Worm (Caenorhabditis elegans) whole organism, late embryonic: ENCODE measurements around the gene npr-30.

Source experiments
- K02D7.2 ChIP-seq: sonication (generic microtip); optimal IDR thresholded peaks from 2 replicates; lab custom pipeline; 2017; ENCODE audit warnings: mild to moderate bottlenecking, missing genetic modification characterization, missing compliant biosample characterization
- K09A11.1 ChIP-seq: sonication (generic microtip); optimal IDR thresholded peaks from 2 replicates; lab custom pipeline; 2017; ENCODE audit warnings: antibody characterized with exemption, mild to moderate bottlenecking, missing genetic modification characterization, missing compliant biosample characterization; ENCODE audit not compliant: insufficient read depth
- T23F11.4 ChIP-seq: fragments of 200-800 bp; sonication (Bioruptor generic); optimal IDR thresholded peaks from 2 replicates; lab custom pipeline; 2018; ENCODE audit warnings: mild to moderate bottlenecking, missing genetic modification characterization, missing compliant biosample characterization
- ahr-1 ChIP-seq: sonication (generic microtip); optimal IDR thresholded peaks from 2 replicates; lab custom pipeline; 2016; ENCODE audit warnings: missing genetic modification characterization, missing compliant biosample characterization
- ama-1 ChIP-seq: fragments of 150-350 bp; optimal IDR thresholded peaks from 2 replicates; lab custom pipeline; 2014
- ceh-14 ChIP-seq: sonication (generic microtip); optimal IDR thresholded peaks from 2 replicates; lab custom pipeline; 2016; ENCODE audit warnings: missing genotype, missing genetic modification characterization, missing compliant biosample characterization
- ceh-18 ChIP-seq: sonication (generic microtip); optimal IDR thresholded peaks from 2 replicates; lab custom pipeline; 2016; ENCODE audit warnings: missing genetic modification characterization, missing compliant biosample characterization
- ceh-19 ChIP-seq: fragments of 200-800 bp; sonication (Bioruptor generic); optimal IDR thresholded peaks from 2 replicates; lab custom pipeline; 2018; ENCODE audit warnings: mild to moderate bottlenecking, missing genetic modification characterization, missing compliant biosample characterization
- ceh-24 ChIP-seq: sonication (generic microtip); optimal IDR thresholded peaks from 2 replicates; lab custom pipeline; 2016; ENCODE audit warnings: mild to moderate bottlenecking, missing genetic modification characterization, missing compliant biosample characterization
- ceh-30 ChIP-seq: fragments of 150-350 bp; optimal IDR thresholded peaks from 2 replicates; lab custom pipeline; 2014; ENCODE audit warnings: missing biosample characterization, missing genetic modification characterization
- ceh-31 ChIP-seq: sonication (generic microtip); optimal IDR thresholded peaks from 2 replicates; lab custom pipeline; 2016; ENCODE audit warnings: missing genetic modification characterization, missing compliant biosample characterization
- ceh-34 ChIP-seq: sonication (generic microtip); optimal IDR thresholded peaks from 2 replicates; lab custom pipeline; 2016; ENCODE audit warnings: mild to moderate bottlenecking, missing genetic modification characterization, missing compliant biosample characterization
- ceh-45 ChIP-seq: fragments of 200-800 bp; sonication (Bioruptor generic); IDR thresholded peaks from 2 replicates; pipeline ENCODE4 v1.3.6; 2022; ENCODE audit warnings: missing genetic modification reagents, missing genetic modification characterization, missing compliant biosample characterization
- ceh-48 ChIP-seq: sonication (generic microtip); optimal IDR thresholded peaks from 2 replicates; lab custom pipeline; 2016; ENCODE audit warnings: missing genetic modification characterization, inconsistent platforms, missing compliant biosample characterization
- ceh-6 ChIP-seq: fragments of 200-800 bp; sonication (Bioruptor generic); optimal IDR thresholded peaks from 2 replicates; lab custom pipeline; 2018; ENCODE audit warnings: mild to moderate bottlenecking, missing genetic modification characterization, missing compliant biosample characterization
- che-1 ChIP-seq: sonication (generic microtip); optimal IDR thresholded peaks from 2 replicates; lab custom pipeline; 2016; ENCODE audit warnings: mild to moderate bottlenecking, missing genetic modification characterization, missing compliant biosample characterization
- elt-2 ChIP-seq: sonication (generic microtip); optimal IDR thresholded peaks from 2 replicates; lab custom pipeline; 2016; ENCODE audit warnings: missing genetic modification reagents, missing genetic modification characterization, missing compliant biosample characterization
- elt-4 ChIP-seq: sonication (generic microtip); optimal IDR thresholded peaks from 2 replicates; lab custom pipeline; 2016; ENCODE audit warnings: missing genetic modification characterization, missing compliant biosample characterization
- ets-4 ChIP-seq: sonication (generic microtip); optimal IDR thresholded peaks from 2 replicates; lab custom pipeline; 2016; ENCODE audit warnings: missing genetic modification characterization, missing compliant biosample characterization
- eyg-1 ChIP-seq: sonication (generic microtip); optimal IDR thresholded peaks from 2 replicates; lab custom pipeline; 2016; ENCODE audit warnings: missing genotype, missing genetic modification characterization, missing compliant biosample characterization
- fax-1 ChIP-seq: sonication (generic microtip); optimal IDR thresholded peaks from 2 replicates; lab custom pipeline; 2016; ENCODE audit warnings: missing genotype, missing genetic modification characterization, missing compliant biosample characterization
- fkh-6 ChIP-seq: sonication (generic microtip); optimal IDR thresholded peaks from 2 replicates; lab custom pipeline; 2016; ENCODE audit warnings: missing genetic modification characterization, missing compliant biosample characterization
- hlh-15 ChIP-seq: sonication (generic microtip); optimal IDR thresholded peaks from 2 replicates; lab custom pipeline; 2016; ENCODE audit warnings: missing genetic modification characterization, missing compliant biosample characterization
- hlh-30 ChIP-seq: sonication (generic microtip); optimal IDR thresholded peaks from 2 replicates; lab custom pipeline; 2017; ENCODE audit warnings: antibody characterized with exemption, missing genetic modification characterization, missing compliant biosample characterization; ENCODE audit not compliant: insufficient read depth
- hlh-6 ChIP-seq: sonication (generic microtip); optimal IDR thresholded peaks from 2 replicates; lab custom pipeline; 2016; ENCODE audit warnings: missing genotype, missing genetic modification characterization, missing compliant biosample characterization
- hlh-8 ChIP-seq: sonication (generic microtip); optimal IDR thresholded peaks from 2 replicates; lab custom pipeline; 2016; ENCODE audit warnings: missing genotype, missing genetic modification characterization, missing compliant biosample characterization
- lin-11 ChIP-seq: fragments of 200-800 bp; sonication (Bioruptor generic); optimal IDR thresholded peaks from 2 replicates; lab custom pipeline; 2018; ENCODE audit warnings: mild to moderate bottlenecking, missing genetic modification characterization, missing compliant biosample characterization
- madf-2 ChIP-seq: sonication (generic microtip); optimal IDR thresholded peaks from 2 replicates; lab custom pipeline; 2017; ENCODE audit warnings: missing genetic modification characterization, missing compliant biosample characterization
- mec-3 ChIP-seq: sonication (generic microtip); optimal IDR thresholded peaks from 2 replicates; lab custom pipeline; 2016; ENCODE audit warnings: borderline replicate concordance, missing genetic modification characterization, missing compliant biosample characterization
- nfya-1 ChIP-seq: sonication (generic microtip); optimal IDR thresholded peaks from 2 replicates; lab custom pipeline; 2017; ENCODE audit warnings: missing genetic modification characterization, mild to moderate bottlenecking, missing compliant biosample characterization, antibody characterized with exemption, moderate library complexity
- nhr-11 ChIP-seq: fragments of 150-350 bp; optimal IDR thresholded peaks from 2 replicates; lab custom pipeline; 2014; ENCODE audit warnings: missing biosample characterization, missing genetic modification characterization
- nhr-232 ChIP-seq: sonication (generic microtip); optimal IDR thresholded peaks from 2 replicates; lab custom pipeline; 2016; ENCODE audit warnings: missing genetic modification characterization, missing compliant biosample characterization
- odd-2 ChIP-seq: sonication (generic microtip); optimal IDR thresholded peaks from 2 replicates; lab custom pipeline; 2017; ENCODE audit warnings: antibody characterized with exemption, mild to moderate bottlenecking, missing genetic modification characterization, missing compliant biosample characterization
- pat-9 ChIP-seq: fragments of 200-800 bp; sonication (Bioruptor generic); optimal IDR thresholded peaks from 2 replicates; lab custom pipeline; 2018; ENCODE audit warnings: mild to moderate bottlenecking, missing genetic modification characterization, moderate library complexity, missing compliant biosample characterization
- pax-1 ChIP-seq: fragments of 150-350 bp; optimal IDR thresholded peaks from 2 replicates; lab custom pipeline; 2014; ENCODE audit warnings: missing biosample characterization, missing genetic modification characterization
- pha-4 ChIP-seq: fragments of 150-350 bp; optimal IDR thresholded peaks from 2 replicates; lab custom pipeline; 2018; ENCODE audit warnings: missing biosample characterization, missing genetic modification reagents, missing genetic modification characterization
- pros-1 ChIP-seq: fragments of 150-350 bp; optimal IDR thresholded peaks from 2 replicates; lab custom pipeline; 2014; ENCODE audit warnings: missing biosample characterization, missing genetic modification reagents, missing genetic modification characterization
- ref-2 ChIP-seq: sonication (generic microtip); optimal IDR thresholded peaks from 2 replicates; lab custom pipeline; 2016; ENCODE audit warnings: missing genetic modification characterization, missing compliant biosample characterization
- rnt-1 ChIP-seq: sonication (generic microtip); optimal IDR thresholded peaks from 2 replicates; lab custom pipeline; 2016; ENCODE audit warnings: missing genetic modification characterization, missing compliant biosample characterization
- sox-2 ChIP-seq: fragments of 200-800 bp; sonication (Bioruptor generic); IDR thresholded peaks from 2 replicates; pipeline ENCODE4 v1.3.6; 2022; ENCODE audit warnings: missing genetic modification reagents, missing genetic modification characterization, missing compliant biosample characterization
- sox-4 ChIP-seq: sonication (generic microtip); optimal IDR thresholded peaks from 2 replicates; lab custom pipeline; 2017; ENCODE audit warnings: mild to moderate bottlenecking, missing genetic modification characterization, inconsistent platforms, missing compliant biosample characterization
- syd-9 ChIP-seq: sonication (generic microtip); optimal IDR thresholded peaks from 2 replicates; lab custom pipeline; 2016; ENCODE audit warnings: mild to moderate bottlenecking, missing genetic modification characterization, moderate library complexity, missing compliant biosample characterization
- tbx-2 ChIP-seq: sonication (generic microtip); optimal IDR thresholded peaks from 2 replicates; lab custom pipeline; 2016; ENCODE audit warnings: missing genetic modification characterization, missing compliant biosample characterization
- ttx-3 ChIP-seq: sonication (generic microtip); optimal IDR thresholded peaks from 2 replicates; lab custom pipeline; 2016; ENCODE audit warnings: missing genetic modification reagents, missing genetic modification characterization, missing compliant biosample characterization
- unc-42 ChIP-seq: sonication (generic microtip); optimal IDR thresholded peaks from 2 replicates; lab custom pipeline; 2016; ENCODE audit warnings: missing genotype, missing genetic modification characterization, missing compliant biosample characterization
- zip-5 ChIP-seq: sonication (generic microtip); optimal IDR thresholded peaks from 2 replicates; lab custom pipeline; 2016; ENCODE audit warnings: missing genetic modification characterization, missing compliant biosample characterization

The npr-30 gene

ce11 chrIII:19509-19908 lies 16.4 kb downstream of the npr-30 start, which contains the start of gene H10E21.4:
Gene H10E21.4, minus strand, starts transcription at chrIII:19675.
- TF ChIP-seq sox-4 (no peak), fax-1 (tag; lab: Kevin White, UChicago) (no peak), ahr-1 (tag; lab: Kevin White, UChicago) (no peak), T23F11.4 (GFP tag; lab: Kevin White, UChicago) (no peak), mec-3 (no peak), hlh-30 (no peak), che-1 (tag; lab: Kevin White, UChicago) (no peak), hlh-8 (tag; lab: Kevin White, UChicago) (no peak), rnt-1 (tag; lab: Kevin White, UChicago) (no peak), eyg-1 (tag; lab: Kevin White, UChicago) (no peak)
- TF ChIP-seq, all 69 proteins: peak for 0

ce11 chrIII:21276-21675 lies 18.2 kb downstream of the npr-30 start:
- TF ChIP-seq odd-2 (tag; lab: Kevin White, UChicago) (no peak), eyg-1 (tag; lab: Kevin White, UChicago) (no peak), pax-1 (tag; lab: Kevin White, UChicago) (no peak), ttx-3 (tag; lab: Kevin White, UChicago) (no peak), pha-4 (tag; lab: Kevin White, UChicago) (no peak), elt-4 (peak; percentile 62)

- TF ChIP-seq K02D7.2 (tag; lab: Kevin White, UChicago) = no peak
- no peak for TF ChIP-seq hlh-6 (tag; lab: Kevin White, UChicago)
- TF ChIP-seq ceh-48 = no peak
- TF ChIP-seq ama-1 (lab: Kevin White, UChicago) = no peak
- no peak for TF ChIP-seq syd-9 (tag; lab: Kevin White, UChicago)
Observed at ce11 chrIII:23862-24261, 20.7 kb downstream of the npr-30 start, which contains the start of gene H10E21.5. Gene H10E21.5, minus strand, starts transcription at chrIII:23962.

- TF ChIP-seq fax-1 (tag; lab: Kevin White, UChicago) (no peak), zip-5 (tag; lab: Kevin White, UChicago) (no peak), fkh-6 (tag; lab: Kevin White, UChicago) (no peak), odd-2 (tag; lab: Kevin White, UChicago) (no peak), nhr-232 (tag; lab: Kevin White, UChicago) (no peak), K09A11.1 (tag; lab: Kevin White, UChicago) (no peak), ref-2 (tag; lab: Kevin White, UChicago) (peak; percentile 17), ets-4 (no peak), ceh-45 (GFP tag; lab: Robert Waterston, UW) (no peak), ceh-19 (GFP tag; lab: Kevin White, UChicago) (peak; percentile 48), che-1 (tag; lab: Kevin White, UChicago) (no peak), ceh-30 (tag; lab: Kevin White, UChicago) (no peak), sox-2 (GFP tag; lab: Robert Waterston, UW) (no peak), pat-9 (tag; lab: Kevin White, UChicago) (no peak), unc-42 (tag; lab: Kevin White, UChicago) (peak; percentile 69), elt-2 (tag; lab: Kevin White, UChicago) (no peak), ceh-18 (tag; lab: Kevin White, UChicago) (peak; percentile 31), ahr-1 (tag; lab: Kevin White, UChicago) (no peak), sox-4 (no peak), hlh-6 (tag; lab: Kevin White, UChicago) (no peak), ceh-34 (peak; percentile 69), rnt-1 (tag; lab: Kevin White, UChicago) (no peak), ceh-31 (tag; lab: Kevin White, UChicago) (peak; percentile 70), lin-11 (tag; lab: Kevin White, UChicago) (no peak), hlh-15 (no peak), ceh-14 (tag; lab: Kevin White, UChicago) (peak; percentile 26), elt-4 (no peak), ceh-48 (peak; percentile 67), ceh-24 (tag; lab: Kevin White, UChicago) (no peak), madf-2 (tag; lab: Kevin White, UChicago) (no peak), eyg-1 (tag; lab: Kevin White, UChicago) (no peak), pros-1 (tag; lab: Kevin White, UChicago) (no peak), hlh-8 (tag; lab: Kevin White, UChicago) (no peak), tbx-2 (tag; lab: Kevin White, UChicago) (peak; percentile 62), pha-4 (tag; lab: Kevin White, UChicago) (no peak), ceh-6 (GFP tag; lab: Kevin White, UChicago) (no peak), nhr-11 (tag; lab: Kevin White, UChicago) (no peak), nfya-1 (tag; lab: Kevin White, UChicago) (peak; percentile 84)
Observed at ce11 chrIII:25582-25996, 22.5 kb downstream of the npr-30 start.
